Fruit fly (Drosophila melanogaster): ENCODE measurements around the gene Gr93b.

The Gr93b gene

DNA sequence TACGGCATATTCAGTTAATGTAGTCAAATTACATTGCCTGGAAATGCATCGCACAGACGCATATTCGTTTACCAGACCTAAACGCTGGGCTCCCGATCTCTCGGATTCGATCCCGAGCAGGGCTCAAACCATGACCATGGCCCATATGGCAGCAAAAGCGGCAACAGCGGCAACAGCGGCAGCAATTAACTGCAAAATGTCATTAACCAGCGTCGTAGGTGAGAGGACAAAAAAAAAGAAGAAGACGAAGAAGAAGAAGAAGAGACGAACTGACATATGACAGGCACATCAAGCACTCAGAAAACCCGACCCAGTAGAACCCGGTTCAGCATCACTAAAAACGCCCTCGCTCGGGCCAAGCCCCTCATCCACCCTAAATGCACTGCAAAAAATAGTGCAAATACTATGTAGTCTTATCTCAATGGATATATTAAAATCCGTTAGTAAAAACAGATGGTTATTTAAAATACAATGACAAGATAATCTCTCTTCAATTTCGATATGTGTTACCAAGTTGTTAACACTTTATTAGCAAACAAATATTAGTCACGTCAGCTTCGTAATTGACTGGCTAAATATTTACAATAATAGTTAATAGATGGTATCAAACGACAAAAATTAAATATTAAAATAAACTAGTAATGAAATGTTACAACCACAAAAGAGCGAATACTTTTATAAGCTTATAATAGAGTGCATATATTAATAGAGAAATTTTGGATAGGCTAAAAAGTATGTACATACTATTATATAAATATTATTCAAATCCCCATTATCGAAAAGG is 17.6 kb downstream of the Gr93b start:
- TF ChIP-seq CTCF (optimal IDR thresholded peaks at IDR 0.05) (no peak), CG8478 (optimal IDR thresholded peaks at IDR 0.05) (no peak)

DNA sequence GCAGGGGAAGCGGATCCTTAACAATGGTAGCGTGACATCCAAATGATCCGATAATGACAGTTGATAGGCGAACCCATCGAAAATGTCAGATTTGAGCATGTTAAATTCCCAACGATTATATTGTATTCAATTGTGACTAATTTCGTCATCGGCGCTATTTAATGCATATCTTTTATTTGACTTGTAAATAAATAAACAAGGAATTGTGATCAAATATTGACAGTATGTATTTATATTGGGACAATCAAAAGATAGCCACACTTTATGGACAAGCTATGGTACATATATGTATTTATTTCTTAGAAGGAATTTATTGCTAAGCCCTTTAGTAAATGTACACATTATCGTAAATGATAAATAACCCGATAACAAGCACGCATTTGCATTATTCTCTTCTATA is 18.4 kb downstream of the Gr93b start:
- TF ChIP-seq CTCF (optimal IDR thresholded peaks at IDR 0.05) = no peak
- no peak for TF ChIP-seq CG8478 (optimal IDR thresholded peaks at IDR 0.05)

DNA sequence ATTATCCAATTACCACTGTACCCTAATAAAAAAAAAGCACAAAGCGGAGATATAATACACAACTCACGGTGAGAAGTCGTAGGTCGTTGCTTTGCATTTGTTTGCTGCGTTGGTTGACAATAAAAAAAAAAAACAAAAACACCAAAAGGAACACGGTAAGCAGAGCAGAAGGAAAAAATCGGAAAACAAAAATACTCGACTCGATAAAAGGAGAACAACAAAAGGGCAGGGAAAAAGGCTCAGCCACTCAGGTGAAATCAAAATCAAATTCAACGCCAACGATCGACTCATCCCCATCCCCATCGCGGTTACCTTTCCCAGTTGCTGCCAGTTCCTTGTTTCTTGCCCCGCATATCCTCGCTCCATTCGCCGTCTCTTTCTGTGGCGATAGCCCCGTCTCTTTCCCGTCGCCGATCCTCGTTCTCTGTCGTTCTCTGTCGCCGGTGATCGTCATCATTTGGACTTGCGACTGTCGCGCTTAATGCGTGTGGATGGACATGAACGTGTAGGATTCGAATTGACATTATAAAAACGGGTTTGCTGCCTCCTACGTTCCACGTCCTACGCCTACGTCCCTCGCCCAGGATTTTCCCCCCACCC is 19.1 kb downstream of the Gr93b start:
- TF ChIP-seq CTCF (optimal IDR thresholded peaks at IDR 0.05) = peak in 1 of 2 experiments; percentile 13
- TF ChIP-seq CG8478 (optimal IDR thresholded peaks at IDR 0.05) = no peak

DNA sequence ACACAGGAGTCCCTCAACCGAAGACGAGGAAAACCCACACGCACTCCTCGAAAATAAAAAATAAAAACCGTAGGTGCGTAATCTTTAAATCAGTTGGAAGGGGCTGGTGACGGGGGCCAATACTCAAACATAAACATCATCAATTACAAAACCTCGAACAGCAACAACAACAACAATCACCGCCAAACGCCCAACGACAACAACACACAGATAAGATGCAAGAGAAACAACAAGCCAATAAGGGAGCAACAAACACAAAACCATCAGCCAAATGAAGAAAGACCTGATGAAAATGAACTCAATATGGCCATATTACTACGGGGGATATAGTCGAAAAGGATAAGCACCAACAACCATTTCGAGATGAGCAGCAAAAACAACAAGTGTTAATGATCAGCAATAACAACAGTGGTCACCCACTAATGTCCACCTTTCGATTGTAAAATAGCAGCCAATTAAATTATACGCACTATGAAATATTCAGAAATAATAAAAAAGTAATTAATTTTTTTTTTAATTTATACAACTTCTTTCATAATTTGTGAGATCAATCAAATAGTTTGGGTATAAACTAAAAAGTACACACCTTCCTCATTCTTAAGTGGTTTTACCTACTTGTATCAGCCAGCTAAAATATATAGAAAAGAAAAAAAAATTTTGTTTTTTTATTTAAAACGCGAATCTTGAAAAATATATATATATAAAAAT is 19.7 kb downstream of the Gr93b start:
- TF ChIP-seq CTCF (optimal IDR thresholded peaks at IDR 0.05) (no peak), CG8478 (optimal IDR thresholded peaks at IDR 0.05) (no peak)

DNA sequence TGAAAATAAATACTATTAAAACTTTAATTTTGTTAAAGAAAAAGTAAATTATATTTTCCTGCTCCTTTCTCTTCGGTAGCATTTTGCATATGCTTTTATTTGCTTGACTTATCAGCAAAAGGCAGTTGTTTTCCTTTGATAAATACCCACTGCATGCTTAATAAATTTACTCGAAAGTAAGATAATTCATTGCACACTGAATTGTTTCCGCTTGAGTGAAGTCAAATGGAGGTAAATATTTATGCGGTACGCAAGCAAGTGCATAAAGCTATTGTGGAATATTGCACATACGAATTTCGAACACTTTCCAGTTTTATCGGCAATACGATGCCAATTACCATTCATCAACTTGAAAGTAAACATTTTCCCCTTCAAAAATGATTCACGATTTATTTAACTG is 20.5 kb downstream of the Gr93b start:
- TF ChIP-seq CTCF (optimal IDR thresholded peaks at IDR 0.05) = no peak
- no peak for TF ChIP-seq CG8478 (optimal IDR thresholded peaks at IDR 0.05)

DNA sequence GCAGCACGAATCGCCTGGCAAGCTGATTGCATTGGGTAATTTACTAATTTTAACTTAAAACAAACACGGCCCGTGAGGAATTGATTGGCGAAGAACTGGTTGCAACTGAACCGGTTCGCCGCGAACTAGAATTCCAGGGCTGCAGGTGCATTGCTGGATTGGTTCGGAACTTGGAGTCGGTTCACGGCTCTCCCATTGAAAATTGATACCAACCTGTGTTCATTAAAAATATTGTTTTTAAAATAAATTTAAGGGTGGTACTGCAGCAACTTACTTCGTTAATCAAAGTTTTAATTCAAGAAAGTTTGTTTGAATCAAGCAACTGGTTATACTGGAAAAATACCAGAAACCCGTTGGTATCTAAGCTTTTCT is 21.0 kb downstream of the Gr93b start, which contains the start of gene CASK:
TSS of gene CASK (minus strand) at position 113 of the 372 bp plus-strand sequence.
- TF ChIP-seq CG8478 (optimal IDR thresholded peaks at IDR 0.05) (no peak), CTCF (optimal IDR thresholded peaks at IDR 0.05) (peak in 1 of 2 experiments; percentile 10)

DNA sequence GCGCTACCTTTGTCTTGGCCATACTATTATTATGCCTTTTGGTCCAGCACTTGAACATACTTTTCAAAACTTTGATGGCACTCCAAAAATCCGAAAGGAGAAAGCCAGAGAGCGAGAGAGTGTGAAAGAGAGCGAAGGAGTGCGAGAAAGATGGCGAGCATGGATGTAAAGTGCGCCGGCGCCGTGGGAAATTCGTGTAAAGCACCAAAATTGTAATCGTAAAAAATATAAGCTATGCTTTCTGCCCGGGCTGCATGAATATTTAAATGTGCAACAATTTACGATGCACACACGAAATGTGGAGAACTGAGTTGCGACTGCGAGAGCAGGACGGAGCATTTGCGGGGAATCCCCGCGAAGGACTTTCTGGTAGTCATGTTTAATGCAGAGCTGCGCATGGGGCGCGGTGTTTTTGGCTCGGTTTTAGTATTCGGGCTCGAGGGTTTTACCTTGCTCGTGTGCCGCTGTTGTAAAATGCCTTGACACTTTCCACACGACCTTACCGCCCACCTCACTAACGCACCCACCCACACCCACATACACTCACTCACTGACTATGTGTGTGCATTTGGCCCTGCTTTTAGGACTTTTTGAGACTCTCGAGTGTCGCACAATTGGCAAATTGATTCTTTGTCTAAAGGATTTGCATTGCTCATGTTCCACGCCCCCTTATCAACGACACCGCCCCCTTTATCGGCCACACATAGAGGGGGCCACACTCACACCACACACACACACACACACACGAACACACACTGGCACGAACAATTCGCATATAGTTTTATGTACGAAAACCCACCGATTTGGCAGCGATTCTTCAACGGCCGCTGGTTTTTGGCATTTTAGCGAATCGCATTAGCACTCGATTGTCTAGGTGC is 21.6 kb downstream of the Gr93b start:
- TF ChIP-seq CG8478 (optimal IDR thresholded peaks at IDR 0.05) (no peak), CTCF (optimal IDR thresholded peaks at IDR 0.05) (no peak)

DNA sequence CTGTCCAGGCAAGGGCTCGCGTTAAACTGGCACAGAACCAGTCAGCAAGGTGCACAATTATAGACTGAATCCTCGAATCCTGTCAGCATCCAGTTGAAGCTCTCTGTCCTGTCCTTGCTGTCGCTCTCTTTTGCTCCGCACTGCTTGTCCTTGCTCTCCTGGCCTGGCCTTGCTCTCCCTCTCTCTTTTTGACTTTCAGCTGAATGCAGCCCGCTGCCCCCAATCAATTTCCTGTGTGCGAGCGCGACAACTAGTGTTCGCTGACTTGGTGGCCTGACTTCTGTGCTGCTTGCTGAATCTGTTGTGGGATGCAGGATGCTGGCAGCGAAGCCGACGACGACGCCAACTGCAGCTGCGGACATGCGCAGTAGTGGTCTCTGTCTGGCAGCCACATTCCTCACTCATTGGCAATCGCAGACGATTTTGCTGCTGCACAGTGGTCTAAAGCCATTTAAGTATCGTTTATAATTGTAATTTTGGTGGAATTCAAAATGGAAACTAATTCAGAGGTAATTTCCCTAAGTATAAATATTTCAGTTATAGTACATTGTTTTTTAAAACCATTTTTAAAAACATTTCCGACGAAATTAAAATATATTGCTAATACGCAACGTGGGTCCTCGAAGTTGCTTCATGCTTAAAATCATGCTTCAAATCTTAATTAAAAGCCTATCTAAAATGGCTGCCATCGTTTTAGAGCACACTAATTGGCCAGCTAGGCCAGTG is 34.8 kb downstream of the Gr93b start:
- TF ChIP-seq CG8478 (optimal IDR thresholded peaks at IDR 0.05) = no peak
- no peak for TF ChIP-seq CTCF (optimal IDR thresholded peaks at IDR 0.05)

DNA sequence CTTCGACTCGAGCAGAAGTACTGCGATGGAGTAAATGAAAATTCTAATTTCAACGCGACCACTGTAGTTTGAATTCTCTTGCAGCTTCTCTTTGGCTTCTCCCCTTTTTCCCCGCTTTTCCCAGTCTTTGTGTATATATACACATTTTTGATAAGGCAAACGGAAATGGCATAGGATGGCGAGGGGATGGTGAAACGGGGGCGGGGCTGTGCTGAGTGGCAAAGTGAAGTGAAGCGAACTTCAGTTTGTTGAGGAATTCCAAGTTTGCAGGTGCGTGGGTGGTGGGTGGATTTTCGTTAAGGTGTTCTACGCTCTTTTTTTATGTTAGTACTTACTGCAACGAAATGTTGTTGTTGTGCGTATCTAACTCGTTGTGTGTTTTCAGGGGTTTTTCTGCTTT is 36.3 kb downstream of the Gr93b start:
- TF ChIP-seq CG8478 (optimal IDR thresholded peaks at IDR 0.05) (no peak), CTCF (optimal IDR thresholded peaks at IDR 0.05) (no peak)

DNA sequence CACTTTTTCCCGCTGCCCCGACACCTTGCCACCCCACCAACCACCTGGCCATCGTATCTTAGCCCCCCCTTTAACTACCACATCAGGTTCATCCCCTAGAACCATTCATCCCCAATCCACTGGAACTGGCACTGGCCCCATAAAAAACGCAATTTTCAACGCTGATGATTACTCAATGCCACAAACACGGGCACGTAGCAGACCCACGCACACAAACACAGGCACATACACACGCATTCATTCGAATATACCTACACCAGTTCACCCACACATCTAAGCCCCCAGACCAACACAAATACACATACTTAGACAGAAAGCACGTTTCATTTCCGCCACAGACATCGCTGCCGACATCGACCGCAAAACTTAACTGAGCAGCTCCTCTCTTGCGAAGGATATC is 49.8 kb downstream of the Gr93b start:
- TF ChIP-seq CTCF (optimal IDR thresholded peaks at IDR 0.05) (no peak), CG8478 (optimal IDR thresholded peaks at IDR 0.05) (no peak)
